Worm (Caenorhabditis elegans) whole organism, L3 larva: ENCODE measurements around the gene aat-8.

Source experiments
- ceh-16 ChIP-seq: sonication (generic microtip); optimal IDR thresholded peaks from 2 replicates; lab custom pipeline; 2017; ENCODE audit warnings: missing biosample characterization, missing genetic modification characterization
- daf-12 ChIP-seq: fragments of 150-350 bp; optimal IDR thresholded peaks from 2 replicates; lab custom pipeline; 2014; ENCODE audit warnings: missing biosample characterization, missing genetic modification reagents, missing genetic modification characterization
- egl-27 ChIP-seq: sonication (generic microtip); optimal IDR thresholded peaks from 4 replicates; lab custom pipeline; 2017; ENCODE audit warnings: missing biosample characterization, missing genetic modification reagents, missing genetic modification characterization
- eor-1 ChIP-seq, 2 experiments: fragments of 150-350 bp; optimal IDR thresholded peaks; 2 replicates each; lab custom pipeline; 2014 to 2018; ENCODE audit warnings: missing biosample characterization in 2 of 2, missing genetic modification characterization in 2 of 2
- tbx-2 ChIP-seq: sonication (generic microtip); optimal IDR thresholded peaks from 2 replicates; lab custom pipeline; 2016; ENCODE audit warnings: mild to moderate bottlenecking, missing genetic modification characterization, missing compliant biosample characterization

ce11 chrIV:3881119-3881518 lies 16.3 kb upstream of the aat-8 start, which contains the start of the genes F37C4.8 and oac-23:
- TF ChIP-seq daf-12 (tag; lab: Kevin White, UChicago) (no peak), ceh-16 (tag; lab: Kevin White, UChicago) (no peak), egl-27 (tag; lab: Kevin White, UChicago) (no peak), eor-1 (tag; optimal IDR thresholded peaks at IDR 0.05; lab: Kevin White, UChicago) (no peak), tbx-2 (tag; lab: Kevin White, UChicago) (no peak)
